Fruit fly (Drosophila melanogaster): ENCODE data around the gene hay.

Gene hay

dm6 chr3L:10665433-10666150 lies 34.7 kb downstream of the hay start (continued):
- TF ChIP-seq cwo (GFP tag; optimal IDR thresholded peaks at IDR 0.05) = peak; percentile 94
- TF ChIP-seq CG10654 (GFP tag; optimal IDR thresholded peaks at IDR 0.05) = peak; percentile 89
- peak; percentile 99 for TF ChIP-seq CG9727 (GFP tag; optimal IDR thresholded peaks at IDR 0.05)
- TF ChIP-seq CG14441 (GFP tag; IDR thresholded peaks at IDR 0.05) = peak; percentile 85
- TF ChIP-seq usp (GFP tag; optimal IDR thresholded peaks at IDR 0.05) = no peak
- TF ChIP-seq CG4328 (GFP tag; optimal IDR thresholded peaks at IDR 0.05) = peak; percentile 98
- peak; percentile 97 for TF ChIP-seq NfI (GFP tag; optimal IDR thresholded peaks at IDR 0.05)
- no peak for TF ChIP-seq Hr39 (optimal IDR thresholded peaks at IDR 0.05)
- TF ChIP-seq Max (GFP tag; optimal IDR thresholded peaks at IDR 0.05) = peak; percentile 97
- TF ChIP-seq sd (tag; optimal IDR thresholded peaks at IDR 0.05) = peak; percentile 89
- TF ChIP-seq CG12391 (tag; optimal IDR thresholded peaks at IDR 0.05) = peak; percentile 99
- TF ChIP-seq Rx (GFP tag; IDR thresholded peaks at IDR 0.05) = peak; percentile 59
- TF ChIP-seq CG8944 (GFP tag; optimal IDR thresholded peaks at IDR 0.05) = peak; percentile 60
- TF ChIP-seq dmrt99B (tag; optimal IDR thresholded peaks at IDR 0.05) = peak; percentile 99
- peak; percentile 79; the same call in 2 of the 3 replicates for TF ChIP-seq C15 (GFP tag; IDR thresholded peaks at IDR 0.05)
- TF ChIP-seq E2f1 (GFP tag; IDR thresholded peaks at IDR 0.05) = peak; percentile 95
- peak; percentile 54 for TF ChIP-seq luna (GFP tag; optimal IDR thresholded peaks at IDR 0.05)
- peak; percentile 94 for TF ChIP-seq Chrac-16 (GFP tag; optimal IDR thresholded peaks at IDR 0.05)
- peak; percentile 94 for TF ChIP-seq CG6683 (GFP tag; optimal IDR thresholded peaks at IDR 0.05)
- TF ChIP-seq cas (GFP tag; IDR thresholded peaks at IDR 0.05) = peak; percentile 75
- peak; percentile 90 for TF ChIP-seq CG12155 (GFP tag; optimal IDR thresholded peaks at IDR 0.05)
- peak; percentile 67; the same call in 1 of the 2 replicates for TF ChIP-seq CG43689 (GFP tag; IDR thresholded peaks at IDR 0.05)
- TF ChIP-seq sug (tag; optimal IDR thresholded peaks at IDR 0.05) = peak; percentile 95
- peak; percentile 96 for TF ChIP-seq CG4424 (GFP tag; optimal IDR thresholded peaks at IDR 0.05)
- TF ChIP-seq CG8089 (GFP tag; optimal IDR thresholded peaks at IDR 0.05) = peak; percentile 76
- peak; percentile 92 for TF ChIP-seq CG30431 (GFP tag; optimal IDR thresholded peaks at IDR 0.05)
- no peak for TF ChIP-seq CG7963 (GFP tag; IDR thresholded peaks at IDR 0.05; ENCODE audit: partially characterized antibody)
- TF ChIP-seq mam (GFP tag; optimal IDR thresholded peaks at IDR 0.05) = peak; percentile 76
- TF ChIP-seq pho (GFP tag; optimal IDR thresholded peaks at IDR 0.05) = peak; percentile 83
- peak; percentile 83 for TF ChIP-seq NC2β (GFP tag; optimal IDR thresholded peaks at IDR 0.05)
- peak; percentile 37 for TF ChIP-seq Myb (GFP tag; optimal IDR thresholded peaks at IDR 0.05)
- TF ChIP-seq grn (GFP tag; optimal IDR thresholded peaks at IDR 0.05) = peak; percentile 63
- TF ChIP-seq Lpt (GFP tag; optimal IDR thresholded peaks at IDR 0.05) = no peak
- TF ChIP-seq CG10366 (GFP tag; IDR thresholded peaks at IDR 0.05) = peak; percentile 89; the same call in 1 of the 2 replicates
- TF ChIP-seq Dref (GFP tag; IDR thresholded peaks at IDR 0.05) = no peak
- TF ChIP-seq hkb (optimal IDR thresholded peaks at IDR 0.05) = no peak
- TF ChIP-seq hkb (GFP tag; IDR thresholded peaks at IDR 0.05) = peak; percentile 95
- peak; percentile 76 for TF ChIP-seq slp2 (GFP tag; optimal IDR thresholded peaks at IDR 0.05)
- peak; percentile 84 for TF ChIP-seq Ada2b (GFP tag; IDR thresholded peaks at IDR 0.05)
- TF ChIP-seq Hr3 (GFP tag; optimal IDR thresholded peaks at IDR 0.05) = peak; percentile 96
- peak; percentile 76 for TF ChIP-seq CG3838 (GFP tag; optimal IDR thresholded peaks at IDR 0.05)
- TF ChIP-seq chm (GFP tag; IDR thresholded peaks at IDR 0.05) = peak; percentile 88
- peak; percentile 90 for TF ChIP-seq CG7372 (GFP tag; IDR thresholded peaks at IDR 0.05)
- peak; percentile 90 for TF ChIP-seq CG4404 (GFP tag; IDR thresholded peaks at IDR 0.05)
- peak; percentile 95 for TF ChIP-seq fd3F (GFP tag; optimal IDR thresholded peaks at IDR 0.05)
- peak; percentile 43 for TF ChIP-seq ftz-f1 (GFP tag; optimal IDR thresholded peaks at IDR 0.05)
- TF ChIP-seq ssp (GFP tag; IDR thresholded peaks at IDR 0.05) = peak; percentile 78
- TF ChIP-seq corto (GFP tag; optimal IDR thresholded peaks at IDR 0.05) = peak; percentile 94
- peak; percentile 19 for TF ChIP-seq CG4282 (GFP tag; optimal IDR thresholded peaks at IDR 0.05)
- TF ChIP-seq Ets65A (GFP tag) = peak; percentile 95
- TF ChIP-seq Elba2 (GFP tag; optimal IDR thresholded peaks at IDR 0.05) = peak; percentile 66
